Worm (Caenorhabditis elegans): ENCODE data around the gene ZK1248.4.

DNA sequence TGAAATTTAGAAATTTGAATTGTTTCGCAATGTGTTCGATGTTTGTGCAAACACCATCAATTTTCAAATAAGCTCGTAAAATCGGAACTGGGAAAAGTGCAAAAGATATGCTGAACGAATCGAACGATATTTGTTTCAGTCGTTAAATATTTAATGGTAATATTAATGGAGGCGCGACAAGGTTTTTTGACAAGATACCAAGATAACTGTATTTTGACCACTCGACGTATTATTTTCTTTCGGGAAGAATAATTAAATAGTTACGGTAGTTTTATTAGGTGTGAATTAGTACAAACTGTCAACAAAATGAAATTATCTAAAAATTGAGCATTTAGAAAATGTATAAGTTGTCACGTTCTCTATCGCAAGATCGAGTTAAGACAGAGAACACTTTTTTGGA lies 14.1 kb upstream of the ZK1248.4 start:
- no peak for TF ChIP-seq klf-2 (GFP tag; conservative IDR thresholded peaks at IDR 0.05)
- TF ChIP-seq ref-1 (GFP tag; conservative IDR thresholded peaks at IDR 0.05), result no peak
- TF ChIP-seq ztf-23 (GFP tag; IDR thresholded peaks at IDR 0.05), result no peak
- TF ChIP-seq tab-1 (GFP tag; IDR thresholded peaks at IDR 0.05), result no peak
- TF ChIP-seq flt-1 (GFP tag; IDR thresholded peaks at IDR 0.05), result no peak
